Fruit fly (Drosophila melanogaster) whole organism: ENCODE data around the gene okr.

Experiments used
- CG8478 ChIP-seq: fragments of >200 bp; optimal IDR thresholded peaks from 2 replicates; lab custom pipeline; 2018; ENCODE audit warnings: inconsistent platforms
- Dll ChIP-seq: fragments of >200 bp; optimal IDR thresholded peaks from 2 replicates; lab custom pipeline; 2017
- EcR ChIP-seq, 2 experiments: fragments of >200 bp; optimal IDR thresholded peaks; 2 replicates each; lab custom pipeline; 2017; ENCODE audit warnings: missing biosample characterization in 2 of 2, missing genetic modification characterization in 2 of 2, missing genetic modification reagents in 2 of 2
- pan ChIP-seq: fragments of >200 bp; optimal IDR thresholded peaks from 2 replicates; lab custom pipeline; 2017
- psq ChIP-seq: fragments of >200 bp; optimal IDR thresholded peaks from 2 replicates; lab custom pipeline; 2017
- usp ChIP-seq: fragments of >200 bp; optimal IDR thresholded peaks from 2 replicates; lab custom pipeline; 2017; ENCODE audit warnings: missing biosample characterization, missing genetic modification characterization, mixed read lengths

okr gene

DNA sequence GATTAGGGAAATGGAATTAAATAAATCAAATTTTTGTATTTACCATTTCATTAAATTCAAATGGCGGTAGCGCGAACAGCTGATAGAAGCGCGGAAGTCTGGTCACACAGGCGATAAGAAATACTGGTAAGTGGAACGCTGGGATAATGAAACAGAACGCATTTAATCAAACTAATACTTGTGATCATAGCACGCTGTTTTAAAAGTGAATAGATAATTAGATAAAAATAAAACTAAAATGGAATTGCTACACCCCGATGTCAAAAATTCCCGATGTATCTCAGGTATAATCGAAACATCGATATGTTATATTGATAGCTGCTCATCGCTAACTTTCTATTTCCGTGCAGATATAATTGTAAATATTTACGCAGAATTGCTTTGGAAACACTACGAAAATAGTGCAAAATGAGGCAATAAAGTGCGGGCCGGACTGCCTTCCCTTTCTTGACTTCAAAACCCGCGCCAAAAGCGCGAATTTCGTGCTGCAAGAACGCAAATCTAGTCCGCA lies at the start of gene okr, which contains the start of gene CG3558:
TSS of gene okr (minus strand) at position 96 of the 511 bp plus-strand sequence.
TSS of gene CG3558 (plus strand) at position 207 of the 511 bp plus-strand sequence.
- TF ChIP-seq usp (no peak), pan (lab: Kevin White, UChicago) (no peak), psq (lab: Kevin White, UChicago) (no peak), EcR (GFP tag; optimal IDR thresholded peaks at IDR 0.05; lab: Kevin White, UChicago) (no peak), CG8478 (no peak), Dll (lab: Kevin White, UChicago) (no peak)

DNA sequence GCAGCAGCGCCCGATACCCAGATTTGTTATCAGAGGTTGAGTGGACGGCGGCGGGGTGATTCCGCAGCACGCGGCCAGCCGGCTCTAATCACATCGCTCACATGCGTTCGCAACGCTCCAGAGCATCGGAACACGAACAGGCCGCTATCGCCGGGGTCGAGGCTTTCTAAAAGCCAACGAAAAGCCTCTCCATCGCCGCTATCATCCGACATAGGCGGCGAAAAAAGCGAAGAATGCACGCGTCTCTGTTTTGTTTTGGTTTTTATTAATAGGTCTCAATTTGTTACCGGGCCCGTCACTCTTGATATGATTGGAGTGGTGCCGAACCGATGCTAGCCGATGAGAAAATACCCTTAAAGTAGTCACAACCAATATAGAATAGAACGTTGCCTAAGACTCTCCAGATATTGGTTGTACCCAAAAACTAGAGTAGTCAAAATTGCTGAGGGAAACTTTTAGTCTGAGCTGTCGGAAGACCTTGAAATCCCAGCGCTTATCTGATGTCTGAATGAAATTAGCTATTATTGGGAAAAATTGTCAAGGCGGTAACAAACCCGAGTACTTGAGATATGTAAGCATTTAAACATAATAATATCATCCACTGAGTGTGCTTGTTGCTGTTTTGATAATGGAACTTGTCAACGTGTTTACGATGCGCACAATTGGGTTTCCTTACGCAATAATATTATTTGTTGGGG lies 49.5 kb upstream of the okr start, which contains the start of gene CG17261:
TSS of gene CG17261 (plus strand) at position 634 of the 698 bp plus-strand sequence.
- no peak for TF ChIP-seq EcR (GFP tag; optimal IDR thresholded peaks at IDR 0.05; lab: Kevin White, UChicago)
- no peak for TF ChIP-seq psq (lab: Kevin White, UChicago)
- no peak for TF ChIP-seq Dll (lab: Kevin White, UChicago)
- TF ChIP-seq CG8478: no peak
- no peak for TF ChIP-seq pan (lab: Kevin White, UChicago)
- TF ChIP-seq usp: no peak

DNA sequence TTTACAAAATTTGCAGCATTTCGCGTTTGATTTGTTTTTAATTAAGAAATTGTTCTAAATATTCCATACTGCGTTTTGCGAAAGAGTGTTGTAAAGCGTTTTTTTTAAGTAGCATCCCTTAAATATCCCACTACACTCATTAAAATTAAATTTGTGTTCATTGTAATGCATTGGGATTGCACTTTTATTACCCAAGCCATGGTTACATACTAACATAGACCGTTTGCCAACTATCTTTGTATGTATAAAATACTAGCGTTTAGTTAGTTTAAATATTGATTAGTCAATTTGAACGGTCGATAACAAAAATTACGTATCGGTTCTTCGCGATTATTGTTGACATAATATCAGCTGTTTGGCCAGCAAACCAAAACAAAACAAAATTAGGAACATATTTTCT lies 47.2 kb upstream of the okr start, which contains the start of the genes cnir and CG17221:
TSS of gene cnir (minus strand) at position 39 of the 400 bp plus-strand sequence.
TSS of gene CG17221 (plus strand) at position 203 of the 400 bp plus-strand sequence.
- TF ChIP-seq EcR (GFP tag; optimal IDR thresholded peaks at IDR 0.05; lab: Kevin White, UChicago): no peak
- TF ChIP-seq psq (lab: Kevin White, UChicago): no peak
- TF ChIP-seq pan (lab: Kevin White, UChicago): no peak
- no peak for TF ChIP-seq Dll (lab: Kevin White, UChicago)
- TF ChIP-seq CG8478: no peak
- no peak for TF ChIP-seq usp

DNA sequence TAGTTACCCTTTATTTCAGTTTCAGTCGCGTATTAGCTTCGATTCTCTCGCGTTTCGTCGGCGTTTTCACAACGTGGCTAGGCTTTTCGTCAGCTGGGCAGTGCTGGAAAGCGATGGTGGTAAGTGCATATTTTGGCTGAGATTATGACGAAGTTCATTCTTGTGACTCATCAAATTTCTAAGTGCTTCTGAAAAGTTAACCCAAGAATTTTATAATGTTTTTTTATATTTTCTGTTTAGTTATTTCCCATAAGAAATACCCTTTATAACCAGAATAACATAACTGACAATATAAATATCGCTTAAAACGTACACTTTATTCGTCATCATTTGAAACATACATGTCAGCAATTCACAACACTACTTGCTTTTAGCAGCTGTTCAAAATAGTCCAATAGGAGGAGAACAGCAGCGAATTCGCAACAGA lies 44.6 kb upstream of the okr start, which contains the start of the genes CG17260 and SerRS:
TSS of gene CG17260 (plus strand) at position 78 of the 427 bp plus-strand sequence.
TSS of gene SerRS (minus strand) at position 251 of the 427 bp plus-strand sequence.
- TF ChIP-seq EcR (GFP tag; optimal IDR thresholded peaks at IDR 0.05; lab: Kevin White, UChicago) (no peak), usp (no peak), psq (lab: Kevin White, UChicago) (no peak), CG8478 (no peak), pan (lab: Kevin White, UChicago) (no peak), Dll (lab: Kevin White, UChicago) (no peak)

DNA sequence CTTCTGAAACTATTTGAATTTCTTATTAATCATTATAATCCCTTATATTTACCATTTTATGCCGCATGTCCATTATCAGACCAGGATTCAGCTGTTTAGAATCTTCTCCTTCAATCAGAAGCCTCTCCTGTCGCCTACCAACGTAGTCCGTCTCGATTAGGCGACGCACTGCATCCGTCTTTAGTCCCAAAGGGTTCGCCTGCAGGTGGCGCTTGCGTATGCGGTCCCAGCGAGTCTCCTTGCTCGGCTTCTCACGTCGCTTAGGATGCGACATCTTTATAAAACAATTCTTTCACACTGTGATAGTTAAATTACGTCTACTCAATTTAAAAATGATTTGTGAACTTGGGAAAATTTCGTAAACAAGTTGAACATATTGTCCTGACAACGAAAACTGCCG lies 42.4 kb upstream of the okr start, which contains the start of gene CG17258:
TSS of gene CG17258 (minus strand) at position 380 of the 400 bp plus-strand sequence.
- TF ChIP-seq EcR (GFP tag; optimal IDR thresholded peaks at IDR 0.05; lab: Kevin White, UChicago) (no peak), CG8478 (no peak), pan (lab: Kevin White, UChicago) (no peak), Dll (lab: Kevin White, UChicago) (no peak), usp (no peak), psq (lab: Kevin White, UChicago) (no peak)

DNA sequence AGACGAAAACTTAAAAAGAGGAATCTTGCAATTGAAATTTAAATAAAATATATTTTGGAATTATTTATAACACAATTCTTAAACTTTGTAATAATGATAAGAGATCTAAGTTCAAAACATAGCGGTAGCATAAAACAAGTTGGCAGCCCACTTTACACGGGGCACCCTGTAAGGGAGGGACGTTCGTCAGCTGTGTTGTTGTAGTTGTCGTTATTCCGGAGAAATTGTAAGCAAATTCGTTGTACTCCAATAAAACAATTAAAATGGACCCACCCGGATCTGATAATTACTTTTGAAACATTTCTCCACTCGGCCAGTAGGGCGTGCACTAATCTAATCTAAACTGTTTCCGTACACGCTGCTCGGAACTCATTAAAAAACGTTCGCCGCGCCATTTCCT lies 37.8 kb upstream of the okr start, which contains the start of gene GABPI:
TSS of gene GABPI (plus strand) at position 190 of the 400 bp plus-strand sequence.
- TF ChIP-seq psq (lab: Kevin White, UChicago) (no peak), pan (lab: Kevin White, UChicago) (no peak), EcR (GFP tag; optimal IDR thresholded peaks at IDR 0.05; lab: Kevin White, UChicago) (no peak), CG8478 (no peak), Dll (lab: Kevin White, UChicago) (no peak), usp (no peak)

DNA sequence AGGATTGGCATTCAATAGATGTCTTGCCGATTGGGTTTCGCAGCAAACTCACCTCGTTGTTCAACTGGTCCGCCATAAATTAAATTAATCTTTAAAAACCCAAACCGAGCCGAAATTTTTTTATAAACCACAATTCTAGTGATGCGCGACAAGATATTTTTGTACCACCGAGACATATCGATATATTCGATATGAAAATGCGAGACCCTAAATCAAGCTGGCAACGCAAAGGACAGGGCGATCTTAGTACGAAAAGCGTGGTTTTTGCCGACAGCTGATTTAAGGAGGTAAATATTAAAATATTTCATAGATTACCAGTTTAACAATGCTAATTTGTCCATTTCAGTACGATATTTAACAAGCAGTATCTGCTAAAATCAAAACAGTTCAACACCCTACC lies 36.5 kb upstream of the okr start, which contains the start of the genes Sf3b2 and CG17219:
TSS of gene Sf3b2 (minus strand) at position 157 of the 400 bp plus-strand sequence.
TSS of gene CG17219 (plus strand) at position 242 of the 400 bp plus-strand sequence.
- TF ChIP-seq EcR (GFP tag; optimal IDR thresholded peaks at IDR 0.05; lab: Kevin White, UChicago) (no peak), Dll (lab: Kevin White, UChicago) (no peak), CG8478 (no peak), usp (no peak), psq (lab: Kevin White, UChicago) (no peak), pan (lab: Kevin White, UChicago) (no peak)

DNA sequence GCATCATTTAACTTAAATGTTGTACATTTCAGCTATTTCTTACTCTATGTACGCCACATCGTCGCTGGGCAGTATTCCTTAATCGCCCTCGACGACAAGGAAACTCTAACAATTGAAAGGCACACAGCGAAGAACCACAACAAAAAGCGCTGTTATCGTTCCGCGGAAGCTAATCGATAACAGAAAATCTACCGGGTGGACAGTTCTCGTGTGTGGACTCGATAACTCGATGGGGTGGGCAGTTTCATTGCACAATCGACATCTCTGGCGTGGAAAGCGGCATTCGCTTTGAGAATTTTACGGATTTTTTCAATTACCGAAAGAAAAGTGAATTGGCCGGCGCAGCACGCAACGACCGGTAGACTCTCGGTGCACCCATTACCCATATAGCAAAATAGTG lies 30.4 kb upstream of the okr start, which contains the start of the genes alpha4GT1 and Prp40:
TSS of gene alpha4GT1 (minus strand) at position 156 of the 400 bp plus-strand sequence.
TSS of gene Prp40 (plus strand) at position 241 of the 400 bp plus-strand sequence.
- TF ChIP-seq usp (no peak), psq (lab: Kevin White, UChicago) (no peak), CG8478 (no peak), EcR (GFP tag; optimal IDR thresholded peaks at IDR 0.05; lab: Kevin White, UChicago) (no peak)

DNA sequence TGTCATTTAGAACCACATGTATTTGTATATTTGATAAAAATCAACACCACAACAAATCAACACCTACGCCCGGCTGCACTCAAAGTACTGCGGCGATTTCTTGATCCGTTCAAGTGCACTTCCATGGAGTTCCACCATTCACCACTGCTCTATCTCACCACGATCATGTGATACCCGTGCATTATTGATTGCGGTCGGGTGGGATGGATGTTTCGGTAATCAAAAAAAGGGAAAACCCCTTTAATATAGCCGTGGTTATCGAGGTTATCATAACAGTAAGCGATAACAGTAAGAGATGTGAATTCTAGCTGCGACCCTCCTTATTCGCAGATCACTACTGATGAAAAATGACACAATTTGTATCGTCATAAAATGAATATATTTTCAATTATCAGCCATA lies 25.7 kb upstream of the okr start, which contains the start of the genes CG17224 and CG17264:
TSS of gene CG17224 (minus strand) at position 97 of the 400 bp plus-strand sequence.
TSS of gene CG17264 (plus strand) at position 297 of the 400 bp plus-strand sequence.
- TF ChIP-seq usp: no peak
- TF ChIP-seq pan (lab: Kevin White, UChicago): no peak
- TF ChIP-seq Dll (lab: Kevin White, UChicago): no peak
- TF ChIP-seq psq (lab: Kevin White, UChicago): no peak
- TF ChIP-seq CG8478: no peak
- no peak for TF ChIP-seq EcR (GFP tag; optimal IDR thresholded peaks at IDR 0.05; lab: Kevin White, UChicago)

DNA sequence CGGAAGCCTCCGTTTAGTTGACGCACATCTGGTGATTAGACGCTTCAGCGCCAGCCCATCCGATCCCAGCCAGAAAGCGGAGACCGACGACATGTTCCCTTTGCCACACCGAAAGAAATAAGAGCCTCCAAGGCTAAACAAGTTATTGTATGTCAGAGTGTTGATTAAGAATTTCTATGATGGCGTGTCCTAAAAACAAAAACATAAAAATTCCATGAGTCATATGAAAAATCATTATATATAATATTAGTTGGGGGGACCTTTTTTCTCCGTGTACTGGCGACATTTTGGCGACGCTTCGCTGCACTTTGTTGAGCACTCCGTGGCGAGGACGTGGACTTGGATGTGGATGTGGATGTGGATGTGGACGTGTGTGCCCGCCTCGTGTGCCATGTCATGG lies 20.2 kb upstream of the okr start:
- no peak for TF ChIP-seq pan (lab: Kevin White, UChicago)
- no peak for TF ChIP-seq Dll (lab: Kevin White, UChicago)
- no peak for TF ChIP-seq CG8478
- TF ChIP-seq psq (lab: Kevin White, UChicago): no peak
- TF ChIP-seq EcR (GFP tag; optimal IDR thresholded peaks at IDR 0.05; lab: Kevin White, UChicago): no peak

DNA sequence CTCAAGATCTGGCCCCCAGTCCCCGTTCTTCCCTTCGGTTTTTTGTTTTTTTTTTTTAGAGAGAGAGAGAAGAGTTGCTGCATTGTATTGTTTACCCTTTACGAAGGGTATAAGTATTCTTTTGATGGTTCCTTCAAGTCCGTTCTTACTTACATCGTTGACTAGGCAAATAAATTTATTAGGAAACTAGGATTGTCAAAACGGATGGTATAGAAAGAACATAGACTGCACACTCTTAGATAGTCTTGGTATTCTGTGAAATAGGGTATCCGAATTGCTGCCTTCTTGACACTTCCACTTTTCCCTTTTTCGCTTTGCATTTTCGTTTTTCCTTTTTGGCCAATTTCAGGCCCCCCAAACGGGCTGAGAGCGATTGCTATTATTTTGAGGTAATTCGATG lies 18.9 kb upstream of the okr start:
- TF ChIP-seq pan (lab: Kevin White, UChicago): no peak
- TF ChIP-seq CG8478: no peak
- no peak for TF ChIP-seq EcR (GFP tag; optimal IDR thresholded peaks at IDR 0.05; lab: Kevin White, UChicago)
- TF ChIP-seq usp: no peak
- no peak for TF ChIP-seq psq (lab: Kevin White, UChicago)
- no peak for TF ChIP-seq Dll (lab: Kevin White, UChicago)
